Worm (Caenorhabditis elegans) whole organism, young adult: Measurements from ENCODE around the gene F38H4.4.

ENCODE experiments used
- F49E8.2 ChIP-seq: sonication (generic microtip); optimal IDR thresholded peaks from 3 replicates; lab custom pipeline; 2017; ENCODE audit warnings: missing genetic modification characterization, mild to moderate bottlenecking, missing compliant biosample characterization, antibody characterized with exemption, moderate library complexity; ENCODE audit not compliant: insufficient read depth
- Y56A3A.18 ChIP-seq: fragments of 200-800 bp; sonication (Bioruptor generic); IDR thresholded peaks from 2 replicates; pipeline ENCODE4 v1.3.6; 2022; ENCODE audit warnings: missing genetic modification reagents, missing genetic modification characterization, missing compliant biosample characterization
- ama-1 ChIP-seq, 3 experiments: fragments of 150-350 bp in 1 of 3; sonication (generic microtip) in 2 of 3; optimal IDR thresholded peaks; 2 replicates each; lab custom pipeline; 2014 to 2018; ENCODE audit warnings: missing biosample characterization in 2 of 3, missing genetic modification characterization in 2 of 3, missing genetic modification reagents in 2 of 3
- die-1 ChIP-seq: sonication (generic microtip); optimal IDR thresholded peaks from 2 replicates; lab custom pipeline; 2016; ENCODE audit warnings: missing genotype, mild to moderate bottlenecking, missing genetic modification characterization, missing compliant biosample characterization
- lsy-27 ChIP-seq: sonication (generic microtip); optimal IDR thresholded peaks from 2 replicates; lab custom pipeline; 2017; ENCODE audit warnings: missing genetic modification characterization, mild to moderate bottlenecking, missing compliant biosample characterization, antibody characterized with exemption, missing genotype, borderline replicate concordance; ENCODE audit not compliant: insufficient read depth
- nhr-80 ChIP-seq: sonication (generic microtip); optimal IDR thresholded peaks from 2 replicates; lab custom pipeline; 2016; ENCODE audit warnings: missing genetic modification characterization, missing compliant biosample characterization
- somi-1 ChIP-seq: fragments of 200-800 bp; sonication (Bioruptor generic); optimal IDR thresholded peaks from 2 replicates; lab custom pipeline; 2018; ENCODE audit warnings: mild to moderate bottlenecking, missing genetic modification characterization, missing compliant biosample characterization
- zfh-2 ChIP-seq: fragments of 200-800 bp; sonication (Bioruptor generic); conservative IDR thresholded peaks from 2 replicates; pipeline ENCODE4 v1.3.6; 2022; ENCODE audit warnings: missing genetic modification reagents, missing genetic modification characterization, missing compliant biosample characterization

- no peak for TF ChIP-seq Y56A3A.18 (GFP tag; lab: Robert Waterston, UW)
- no peak for TF ChIP-seq ama-1 (optimal IDR thresholded peaks at IDR 0.05; lab: Kevin White, UChicago)
- no peak for TF ChIP-seq ama-1 (GFP tag; optimal IDR thresholded peaks at IDR 0.05; lab: Kevin White, UChicago)
- TF ChIP-seq F49E8.2 (tag; lab: Kevin White, UChicago): no peak
- no peak for TF ChIP-seq lsy-27 (tag; lab: Kevin White, UChicago)
- TF ChIP-seq die-1 (tag; lab: Kevin White, UChicago): peak; percentile 14
- peak; percentile 85 for TF ChIP-seq zfh-2
- peak; percentile 52 for TF ChIP-seq somi-1 (GFP tag; lab: Kevin White, UChicago)
- TF ChIP-seq nhr-80 (tag; lab: Kevin White, UChicago): peak; percentile 92
These were observed 26.3 kb upstream of the F38H4.4 start, which contains the start of the genes par-5 and M117.3 for ce11 chrIV:11821591-11822361.
